Worm (Caenorhabditis elegans) whole organism, L3 larva: ENCODE results near the gene F22H10.1.

Source experiments
- aly-2 ChIP-seq: fragments of 150-350 bp; optimal IDR thresholded peaks from 2 replicates; lab custom pipeline; 2014; ENCODE audit warnings: missing biosample characterization, missing genetic modification characterization
- daf-12 ChIP-seq: fragments of 150-350 bp; optimal IDR thresholded peaks from 2 replicates; lab custom pipeline; 2014; ENCODE audit warnings: missing biosample characterization, missing genetic modification reagents, missing genetic modification characterization
- elt-3 ChIP-seq, 3 experiments: fragments of 150-350 bp in 1 of 3; sonication (generic microtip) in 2 of 3; optimal IDR thresholded peaks; 2 replicates in 2 of 3; 4 replicates in 1 of 3; lab custom pipeline; 2014 to 2017; ENCODE audit warnings: missing biosample characterization in 3 of 3, missing genetic modification characterization in 3 of 3
- lin-39 ChIP-seq: fragments of 150-350 bp; optimal IDR thresholded peaks from 2 replicates; lab custom pipeline; 2018; ENCODE audit warnings: missing biosample characterization, missing genetic modification reagents, missing genetic modification characterization
- lsy-12 ChIP-seq: sonication (generic microtip); optimal IDR thresholded peaks from 2 replicates; lab custom pipeline; 2016; ENCODE audit warnings: mild to moderate bottlenecking, missing genetic modification characterization, missing compliant biosample characterization
- mdl-1 ChIP-seq: fragments of 150-350 bp; optimal IDR thresholded peaks from 2 replicates; lab custom pipeline; 2014; ENCODE audit warnings: missing biosample characterization, missing genetic modification characterization
- nhr-28 ChIP-seq: fragments of 150-350 bp; optimal IDR thresholded peaks from 2 replicates; lab custom pipeline; 2014; ENCODE audit warnings: missing biosample characterization, missing genetic modification characterization
- nhr-77 ChIP-seq: fragments of 150-350 bp; optimal IDR thresholded peaks from 2 replicates; lab custom pipeline; 2014; ENCODE audit warnings: missing biosample characterization, missing genetic modification characterization
- snpc-4 ChIP-seq: fragments of 150-350 bp; optimal IDR thresholded peaks from 2 replicates; lab custom pipeline; 2014; ENCODE audit warnings: missing biosample characterization, missing genetic modification characterization
- zag-1 ChIP-seq: fragments of 150-350 bp; optimal IDR thresholded peaks from 2 replicates; lab custom pipeline; 2014; ENCODE audit warnings: missing biosample characterization, missing genetic modification characterization

DNA sequence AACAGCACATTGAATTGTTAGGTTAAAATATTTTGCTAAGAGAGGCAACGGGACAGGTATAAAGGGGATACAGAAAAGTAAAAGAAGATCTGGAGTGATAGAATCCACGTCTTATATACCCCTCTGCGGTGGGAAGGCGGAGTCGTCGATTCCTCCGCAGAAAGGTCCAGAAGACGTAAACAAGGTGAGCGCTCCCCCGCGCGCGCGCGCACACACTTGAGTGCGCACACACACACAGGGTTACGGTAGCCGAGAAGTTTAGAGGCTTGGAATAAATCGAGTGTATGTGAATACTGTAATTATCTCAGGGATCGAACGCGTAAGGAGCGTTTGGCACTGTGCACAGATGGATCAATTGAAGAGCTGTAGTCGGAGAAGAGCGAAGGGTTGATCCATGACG, 14.9 kb upstream of the F22H10.1 start:
- TF ChIP-seq snpc-4 (tag; lab: Kevin White, UChicago) (no peak), elt-3 (tag; optimal IDR thresholded peaks at IDR 0.05; lab: Kevin White, UChicago) (no peak), aly-2 (tag; lab: Kevin White, UChicago) (no peak), nhr-77 (tag; lab: Kevin White, UChicago) (no peak), lin-39 (tag; lab: Kevin White, UChicago) (no peak), daf-12 (tag; lab: Kevin White, UChicago) (no peak), nhr-28 (no peak), zag-1 (tag; lab: Kevin White, UChicago) (no peak), lsy-12 (no peak), mdl-1 (tag; lab: Kevin White, UChicago) (no peak)
